Worm (Caenorhabditis elegans) whole organism, young adult: Measurements from ENCODE around the gene ttr-17.

Source experiments
- B0035.1 ChIP-seq: sonication (generic microtip); optimal IDR thresholded peaks from 2 replicates; lab custom pipeline; 2016; ENCODE audit warnings: missing genetic modification characterization, mild to moderate bottlenecking, missing compliant biosample characterization, missing genotype, missing genetic modification reagents
- Y53F4B.3 ChIP-seq: fragments of 200-800 bp; sonication (Bioruptor generic); IDR thresholded peaks from 2 replicates; pipeline ENCODE4 v1.3.6; 2022; ENCODE audit warnings: missing genetic modification reagents, missing genetic modification characterization, missing compliant biosample characterization
- aptf-2 ChIP-seq: fragments of 200-800 bp; sonication (Bioruptor generic); conservative IDR thresholded peaks from 2 replicates; pipeline ENCODE4 v1.3.6; 2022; ENCODE audit warnings: missing genetic modification reagents, missing genetic modification characterization, missing compliant biosample characterization
- athp-1 ChIP-seq: sonication (generic microtip); optimal IDR thresholded peaks from 2 replicates; lab custom pipeline; 2017; ENCODE audit warnings: mild to moderate bottlenecking, missing genetic modification characterization, missing compliant biosample characterization
- egrh-3 ChIP-seq: fragments of 200-800 bp; sonication (Bioruptor generic); IDR thresholded peaks from 2 replicates; pipeline ENCODE4 v1.3.6; 2022; ENCODE audit warnings: missing genetic modification reagents, missing genetic modification characterization, missing compliant biosample characterization
- lin-35 ChIP-seq, 3 experiments: fragments of 150-350 bp in 2 of 3; sonication (generic microtip) in 1 of 3; optimal IDR thresholded peaks; 2 replicates each; lab custom pipeline; 2014 to 2018; ENCODE audit warnings: missing biosample characterization in 3 of 3, missing genetic modification characterization in 3 of 3, missing genetic modification reagents in 3 of 3
- lin-54 ChIP-seq: fragments of 200-800 bp; sonication (Bioruptor generic); optimal IDR thresholded peaks from 2 replicates; lab custom pipeline; 2018; ENCODE audit warnings: mild to moderate bottlenecking, missing genetic modification characterization, missing compliant biosample characterization
- mel-28 ChIP-seq: sonication (generic microtip); optimal IDR thresholded peaks from 2 replicates; lab custom pipeline; 2016; ENCODE audit warnings: borderline replicate concordance, mild to moderate bottlenecking, missing genetic modification characterization, missing compliant biosample characterization
- ztf-22 ChIP-seq: fragments of 200-800 bp; sonication (Bioruptor generic); optimal IDR thresholded peaks from 2 replicates; lab custom pipeline; 2018; ENCODE audit warnings: mild to moderate bottlenecking, missing genetic modification characterization, moderate library complexity, missing compliant biosample characterization
- ztf-25 ChIP-seq: fragments of 200-800 bp; sonication (Bioruptor generic); IDR thresholded peaks from 2 replicates; pipeline ENCODE4 v1.3.6; 2022; ENCODE audit warnings: missing genetic modification reagents, missing genetic modification characterization, missing compliant biosample characterization

ce11 chrIV:11082153-11082552, 15.3 kb upstream of the ttr-17 start, which contains the start of gene let-70:
- TF ChIP-seq mel-28 (tag; lab: Kevin White, UChicago) = no peak
- TF ChIP-seq egrh-3 = no peak
- no peak for TF ChIP-seq lin-35 (GFP tag; optimal IDR thresholded peaks at IDR 0.05; lab: Kevin White, UChicago)
- TF ChIP-seq aptf-2 (GFP tag; lab: Robert Waterston, UW) = no peak
- no peak for TF ChIP-seq lin-54 (GFP tag; lab: Kevin White, UChicago)
- no peak for TF ChIP-seq ztf-22
- TF ChIP-seq athp-1 (tag; lab: Kevin White, UChicago) = no peak
- TF ChIP-seq B0035.1 = no peak
- TF ChIP-seq ztf-25 = no peak
- no peak for TF ChIP-seq Y53F4B.3
